Fruit fly (Drosophila melanogaster): ENCODE measurements around the gene CG17648.

- TF ChIP-seq CG8478 (optimal IDR thresholded peaks at IDR 0.05), result no peak
- no peak for TF ChIP-seq CTCF (optimal IDR thresholded peaks at IDR 0.05)
Observed at dm6 chr2L:1727826-1728619, 24.1 kb upstream of the CG17648 start.

Measured in S2 (cell line).